Worm (Caenorhabditis elegans) whole organism, late embryonic: ENCODE data around the gene spp-21.

Source experiments
- C38D4.7 ChIP-seq: fragments of 200-800 bp; sonication (Bioruptor generic); optimal IDR thresholded peaks from 2 replicates; lab custom pipeline; 2018; ENCODE audit warnings: mild to moderate bottlenecking, missing genetic modification characterization, moderate library complexity, missing compliant biosample characterization
- F13H6.1 ChIP-seq: sonication (generic microtip); optimal IDR thresholded peaks from 2 replicates; lab custom pipeline; 2016; ENCODE audit warnings: missing genetic modification characterization, missing compliant biosample characterization
- K02D7.2 ChIP-seq: sonication (generic microtip); optimal IDR thresholded peaks from 2 replicates; lab custom pipeline; 2017; ENCODE audit warnings: mild to moderate bottlenecking, missing genetic modification characterization, missing compliant biosample characterization
- K09A11.1 ChIP-seq: sonication (generic microtip); optimal IDR thresholded peaks from 2 replicates; lab custom pipeline; 2017; ENCODE audit warnings: antibody characterized with exemption, mild to moderate bottlenecking, missing genetic modification characterization, missing compliant biosample characterization; ENCODE audit not compliant: insufficient read depth
- ceh-14 ChIP-seq: sonication (generic microtip); optimal IDR thresholded peaks from 2 replicates; lab custom pipeline; 2016; ENCODE audit warnings: missing genotype, missing genetic modification characterization, missing compliant biosample characterization
- ceh-18 ChIP-seq: sonication (generic microtip); optimal IDR thresholded peaks from 2 replicates; lab custom pipeline; 2016; ENCODE audit warnings: missing genetic modification characterization, missing compliant biosample characterization
- ceh-24 ChIP-seq: sonication (generic microtip); optimal IDR thresholded peaks from 2 replicates; lab custom pipeline; 2016; ENCODE audit warnings: mild to moderate bottlenecking, missing genetic modification characterization, missing compliant biosample characterization
- ceh-31 ChIP-seq: sonication (generic microtip); optimal IDR thresholded peaks from 2 replicates; lab custom pipeline; 2016; ENCODE audit warnings: missing genetic modification characterization, missing compliant biosample characterization
- ceh-34 ChIP-seq: sonication (generic microtip); optimal IDR thresholded peaks from 2 replicates; lab custom pipeline; 2016; ENCODE audit warnings: mild to moderate bottlenecking, missing genetic modification characterization, missing compliant biosample characterization
- ceh-45 ChIP-seq: fragments of 200-800 bp; sonication (Bioruptor generic); IDR thresholded peaks from 2 replicates; pipeline ENCODE4 v1.3.6; 2022; ENCODE audit warnings: missing genetic modification reagents, missing genetic modification characterization, missing compliant biosample characterization
- ceh-48 ChIP-seq: sonication (generic microtip); optimal IDR thresholded peaks from 2 replicates; lab custom pipeline; 2016; ENCODE audit warnings: missing genetic modification characterization, inconsistent platforms, missing compliant biosample characterization
- che-1 ChIP-seq: sonication (generic microtip); optimal IDR thresholded peaks from 2 replicates; lab custom pipeline; 2016; ENCODE audit warnings: mild to moderate bottlenecking, missing genetic modification characterization, missing compliant biosample characterization
- dmd-4 ChIP-seq: sonication (generic microtip); optimal IDR thresholded peaks from 2 replicates; lab custom pipeline; 2016; ENCODE audit warnings: borderline replicate concordance, missing genetic modification characterization, missing compliant biosample characterization
- dve-1 ChIP-seq: sonication (generic microtip); optimal IDR thresholded peaks from 2 replicates; lab custom pipeline; 2017; ENCODE audit warnings: antibody characterized with exemption, mild to moderate bottlenecking, missing genetic modification characterization, missing compliant biosample characterization
- elt-2 ChIP-seq: sonication (generic microtip); optimal IDR thresholded peaks from 2 replicates; lab custom pipeline; 2016; ENCODE audit warnings: missing genetic modification reagents, missing genetic modification characterization, missing compliant biosample characterization
- elt-4 ChIP-seq: sonication (generic microtip); optimal IDR thresholded peaks from 2 replicates; lab custom pipeline; 2016; ENCODE audit warnings: missing genetic modification characterization, missing compliant biosample characterization
- fkh-10 ChIP-seq: fragments of 150-350 bp; optimal IDR thresholded peaks from 2 replicates; lab custom pipeline; 2014; ENCODE audit warnings: missing biosample characterization, missing genetic modification reagents, missing genetic modification characterization
- gmeb-2 ChIP-seq: sonication (generic microtip); optimal IDR thresholded peaks from 2 replicates; lab custom pipeline; 2016; ENCODE audit warnings: missing genetic modification characterization, inconsistent platforms, missing compliant biosample characterization
- hlh-13 ChIP-seq: fragments of 200-800 bp; sonication (Bioruptor generic); optimal IDR thresholded peaks from 2 replicates; lab custom pipeline; 2018; ENCODE audit warnings: mild to moderate bottlenecking, missing genetic modification characterization, missing compliant biosample characterization
- hlh-15 ChIP-seq: sonication (generic microtip); optimal IDR thresholded peaks from 2 replicates; lab custom pipeline; 2016; ENCODE audit warnings: missing genetic modification characterization, missing compliant biosample characterization
- hlh-6 ChIP-seq: sonication (generic microtip); optimal IDR thresholded peaks from 2 replicates; lab custom pipeline; 2016; ENCODE audit warnings: missing genotype, missing genetic modification characterization, missing compliant biosample characterization
- lin-11 ChIP-seq: fragments of 200-800 bp; sonication (Bioruptor generic); optimal IDR thresholded peaks from 2 replicates; lab custom pipeline; 2018; ENCODE audit warnings: mild to moderate bottlenecking, missing genetic modification characterization, missing compliant biosample characterization
- mec-3 ChIP-seq: sonication (generic microtip); optimal IDR thresholded peaks from 2 replicates; lab custom pipeline; 2016; ENCODE audit warnings: borderline replicate concordance, missing genetic modification characterization, missing compliant biosample characterization
- nfya-1 ChIP-seq: sonication (generic microtip); optimal IDR thresholded peaks from 2 replicates; lab custom pipeline; 2017; ENCODE audit warnings: missing genetic modification characterization, mild to moderate bottlenecking, missing compliant biosample characterization, antibody characterized with exemption, moderate library complexity
- nhr-11 ChIP-seq: fragments of 150-350 bp; optimal IDR thresholded peaks from 2 replicates; lab custom pipeline; 2014; ENCODE audit warnings: missing biosample characterization, missing genetic modification characterization
- npax-4 ChIP-seq: sonication (generic microtip); optimal IDR thresholded peaks from 2 replicates; lab custom pipeline; 2016; ENCODE audit warnings: missing genetic modification characterization, missing compliant biosample characterization
- pag-3 ChIP-seq: sonication (generic microtip); optimal IDR thresholded peaks from 2 replicates; lab custom pipeline; 2016; ENCODE audit warnings: missing compliant biosample characterization, missing genetic modification characterization, borderline replicate concordance
- pat-9 ChIP-seq: fragments of 200-800 bp; sonication (Bioruptor generic); optimal IDR thresholded peaks from 2 replicates; lab custom pipeline; 2018; ENCODE audit warnings: mild to moderate bottlenecking, missing genetic modification characterization, moderate library complexity, missing compliant biosample characterization
- pax-1 ChIP-seq: fragments of 150-350 bp; optimal IDR thresholded peaks from 2 replicates; lab custom pipeline; 2014; ENCODE audit warnings: missing biosample characterization, missing genetic modification characterization
- pha-2 ChIP-seq: sonication (generic microtip); optimal IDR thresholded peaks from 2 replicates; lab custom pipeline; 2017; ENCODE audit warnings: mild to moderate bottlenecking, missing genetic modification characterization, missing compliant biosample characterization
- pros-1 ChIP-seq: fragments of 150-350 bp; optimal IDR thresholded peaks from 2 replicates; lab custom pipeline; 2014; ENCODE audit warnings: missing biosample characterization, missing genetic modification reagents, missing genetic modification characterization
- syd-9 ChIP-seq: sonication (generic microtip); optimal IDR thresholded peaks from 2 replicates; lab custom pipeline; 2016; ENCODE audit warnings: mild to moderate bottlenecking, missing genetic modification characterization, moderate library complexity, missing compliant biosample characterization
- tbx-2 ChIP-seq: sonication (generic microtip); optimal IDR thresholded peaks from 2 replicates; lab custom pipeline; 2016; ENCODE audit warnings: missing genetic modification characterization, missing compliant biosample characterization
- unc-3 ChIP-seq, 2 experiments: fragments of 200-800 bp in 1 of 2; sonication (Bioruptor generic) in 1 of 2; sonication (generic microtip) in 1 of 2; conservative IDR thresholded peaks in 1 of 2; optimal IDR thresholded peaks in 1 of 2; 2 replicates each; pipeline versions ENCODE4 v1.3.6 to Lab custom; 2016 to 2022; ENCODE audit warnings: missing compliant biosample characterization in 2 of 2, missing genetic modification characterization in 2 of 2, missing genetic modification reagents in 1 of 2
- unc-55 ChIP-seq: sonication (generic microtip); optimal IDR thresholded peaks from 2 replicates; lab custom pipeline; 2017; ENCODE audit warnings: missing biosample characterization, missing genetic modification reagents, missing genetic modification characterization
- unc-86 ChIP-seq: sonication (generic microtip); optimal IDR thresholded peaks from 2 replicates; lab custom pipeline; 2016; ENCODE audit warnings: missing genetic modification characterization, missing compliant biosample characterization
- zip-5 ChIP-seq: sonication (generic microtip); optimal IDR thresholded peaks from 2 replicates; lab custom pipeline; 2016; ENCODE audit warnings: missing genetic modification characterization, missing compliant biosample characterization

The spp-21 gene

ce11 chrX:11522058-11522757 lies 32.3 kb downstream of the spp-21 start, which contains the start of gene sdc-2:
Gene sdc-2, plus strand, starts transcription at chrX:11522707.
- TF ChIP-seq che-1 (tag; lab: Kevin White, UChicago) (peak; percentile 9), pros-1 (tag; lab: Kevin White, UChicago) (peak; percentile 49), K02D7.2 (tag; lab: Kevin White, UChicago) (no peak), elt-4 (tag; lab: Kevin White, UChicago) (no peak), ceh-14 (tag; lab: Kevin White, UChicago) (no peak), K09A11.1 (tag; lab: Kevin White, UChicago) (no peak), ceh-31 (peak; percentile 74), dve-1 (peak; percentile 55), unc-55 (peak; percentile 58)

- no peak for TF ChIP-seq pha-2 (tag; lab: Kevin White, UChicago)
- no peak for TF ChIP-seq dve-1
- no peak for TF ChIP-seq C38D4.7 (GFP tag; lab: Kevin White, UChicago)
- no peak for TF ChIP-seq nhr-11
- no peak for TF ChIP-seq unc-55
- no peak for TF ChIP-seq syd-9 (tag; lab: Kevin White, UChicago)
- TF ChIP-seq hlh-15, result no peak
- TF ChIP-seq unc-86, result no peak
- TF ChIP-seq ceh-14 (tag; lab: Kevin White, UChicago), result no peak
- no peak for TF ChIP-seq elt-2 (tag; lab: Kevin White, UChicago)
- no peak for TF ChIP-seq ceh-31
- no peak for TF ChIP-seq ceh-45 (GFP tag; lab: Robert Waterston, UW)
- TF ChIP-seq F13H6.1 (tag; lab: Kevin White, UChicago), result no peak
- TF ChIP-seq nfya-1 (tag; lab: Kevin White, UChicago), result no peak
- no peak for TF ChIP-seq tbx-2 (tag; lab: Kevin White, UChicago)
- no peak for TF ChIP-seq unc-3 (GFP tag; conservative IDR thresholded peaks at IDR 0.05; lab: Robert Waterston, UW)
- TF ChIP-seq unc-3 (tag; optimal IDR thresholded peaks at IDR 0.05; lab: Kevin White, UChicago), result no peak
These were observed 33.8 kb downstream of the spp-21 start for ce11 chrX:11523704-11524103.

ce11 chrX:11533543-11534003 lies 43.6 kb downstream of the spp-21 start, which contains the start of gene C35C5.8:
Gene C35C5.8, plus strand, starts transcription at chrX:11533593.
- TF ChIP-seq ceh-14 (tag; lab: Kevin White, UChicago), result no peak
- no peak for TF ChIP-seq lin-11
- TF ChIP-seq mec-3, result no peak
- no peak for TF ChIP-seq npax-4 (tag; lab: Kevin White, UChicago)
- TF ChIP-seq unc-86, result no peak
- TF ChIP-seq elt-4 (tag; lab: Kevin White, UChicago), result no peak
- TF ChIP-seq, all 69 proteins: peak for 0

ce11 chrX:11534443-11534842 lies 44.5 kb downstream of the spp-21 start:
- TF ChIP-seq unc-3 (GFP tag; conservative IDR thresholded peaks at IDR 0.05; lab: Robert Waterston, UW) (no peak), unc-3 (tag; optimal IDR thresholded peaks at IDR 0.05; lab: Kevin White, UChicago) (no peak), ceh-24 (tag; lab: Kevin White, UChicago) (no peak), hlh-6 (tag; lab: Kevin White, UChicago) (no peak), ceh-48 (no peak), fkh-10 (GFP tag; lab: Kevin White, UChicago) (no peak), pag-3 (no peak), ceh-18 (tag; lab: Kevin White, UChicago) (no peak), ceh-34 (tag; lab: Kevin White, UChicago) (no peak), lin-11 (no peak), pat-9 (tag; lab: Kevin White, UChicago) (no peak), gmeb-2 (tag; lab: Kevin White, UChicago) (no peak), pax-1 (no peak), zip-5 (no peak), hlh-13 (GFP tag; lab: Kevin White, UChicago) (no peak), dmd-4 (no peak)
